Worm (Caenorhabditis elegans): Measurements from ENCODE around the gene F07A11.1.

F07A11.1 gene

DNA sequence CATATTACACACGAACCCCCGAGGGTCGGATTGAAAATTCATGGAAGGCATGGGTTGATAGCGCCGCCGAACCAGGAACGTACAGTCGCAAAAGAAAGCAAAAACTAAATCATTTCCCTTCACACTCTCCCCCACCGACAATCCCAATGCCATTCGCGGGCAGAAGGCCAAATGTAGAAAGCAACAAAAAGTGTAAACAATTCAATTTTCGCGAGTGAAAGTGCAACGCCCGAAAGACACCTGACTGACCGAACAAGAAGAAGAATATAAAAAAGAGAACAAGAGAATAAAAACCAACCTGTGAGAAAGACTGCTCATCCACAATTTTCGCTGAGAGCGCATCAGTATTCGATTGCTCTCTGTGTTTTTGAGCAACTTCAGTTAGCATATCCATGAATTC is 25.8 kb upstream of the F07A11.1 start:
- TF ChIP-seq unc-62 (GFP tag; optimal IDR thresholded peaks at IDR 0.05), result no peak

DNA sequence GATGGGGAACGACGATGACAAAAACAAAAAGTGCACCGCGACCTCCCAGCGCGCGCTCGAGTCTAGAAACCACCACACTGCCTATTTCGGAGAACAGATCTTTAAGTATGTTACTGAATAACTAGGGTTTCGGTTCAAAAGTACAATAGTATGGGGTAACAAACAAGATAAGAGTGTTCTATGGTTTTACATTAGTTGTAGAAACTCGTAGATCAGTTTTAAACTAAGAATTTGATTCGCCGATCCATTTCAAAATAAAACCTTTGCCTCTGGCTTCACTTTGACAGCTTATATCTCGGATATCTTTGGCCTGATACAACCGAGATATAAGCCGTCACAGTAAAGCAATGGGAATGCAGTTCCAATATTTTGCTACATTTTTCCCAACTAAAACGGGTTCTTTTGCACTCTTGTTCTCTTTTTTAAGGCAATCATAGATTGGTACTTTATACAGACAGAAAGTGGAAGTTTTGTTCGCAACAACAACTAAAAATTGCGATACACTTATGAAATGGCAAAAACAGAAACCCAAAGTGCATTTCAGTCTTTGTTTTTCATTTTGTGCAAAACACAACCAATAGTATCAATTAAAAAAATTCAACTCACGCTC is 24.5 kb upstream of the F07A11.1 start:
- no peak for TF ChIP-seq unc-62 (GFP tag; optimal IDR thresholded peaks at IDR 0.05)

DNA sequence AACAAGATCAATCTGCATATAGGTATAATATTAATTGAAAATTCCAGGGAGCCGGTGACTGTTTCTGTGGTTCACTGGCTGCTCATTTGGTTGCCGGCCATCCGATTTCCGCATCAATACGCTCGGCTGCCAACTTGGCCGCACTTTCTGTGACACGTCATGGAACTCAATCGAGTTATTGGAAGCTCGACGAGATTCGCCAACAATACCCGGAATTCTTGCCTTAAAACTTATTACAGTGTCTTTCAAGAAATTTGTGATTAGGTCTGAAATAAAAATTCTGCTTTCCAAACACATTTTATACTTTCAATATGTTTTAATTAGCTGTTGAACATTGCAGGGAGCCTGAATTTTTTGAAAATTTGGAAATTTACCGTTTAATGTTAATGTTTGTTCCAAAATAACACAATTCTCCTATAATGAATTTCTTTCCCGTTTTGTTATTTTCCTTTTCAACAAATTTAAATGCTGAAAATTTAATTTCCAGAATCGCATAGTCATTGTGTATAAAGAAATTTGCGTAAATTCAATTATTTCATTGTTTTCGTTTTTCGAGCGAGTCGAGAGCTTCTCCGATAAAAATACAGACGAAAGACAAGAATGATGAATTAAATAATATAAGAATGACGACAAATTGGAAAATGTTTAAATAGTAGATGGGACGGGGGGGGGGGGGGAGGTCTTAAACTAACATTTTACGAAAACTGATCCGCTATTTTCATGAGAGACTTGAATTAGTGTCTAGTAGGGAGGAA is 22.4 kb upstream of the F07A11.1 start:
- TF ChIP-seq unc-62 (GFP tag; optimal IDR thresholded peaks at IDR 0.05), result no peak

DNA sequence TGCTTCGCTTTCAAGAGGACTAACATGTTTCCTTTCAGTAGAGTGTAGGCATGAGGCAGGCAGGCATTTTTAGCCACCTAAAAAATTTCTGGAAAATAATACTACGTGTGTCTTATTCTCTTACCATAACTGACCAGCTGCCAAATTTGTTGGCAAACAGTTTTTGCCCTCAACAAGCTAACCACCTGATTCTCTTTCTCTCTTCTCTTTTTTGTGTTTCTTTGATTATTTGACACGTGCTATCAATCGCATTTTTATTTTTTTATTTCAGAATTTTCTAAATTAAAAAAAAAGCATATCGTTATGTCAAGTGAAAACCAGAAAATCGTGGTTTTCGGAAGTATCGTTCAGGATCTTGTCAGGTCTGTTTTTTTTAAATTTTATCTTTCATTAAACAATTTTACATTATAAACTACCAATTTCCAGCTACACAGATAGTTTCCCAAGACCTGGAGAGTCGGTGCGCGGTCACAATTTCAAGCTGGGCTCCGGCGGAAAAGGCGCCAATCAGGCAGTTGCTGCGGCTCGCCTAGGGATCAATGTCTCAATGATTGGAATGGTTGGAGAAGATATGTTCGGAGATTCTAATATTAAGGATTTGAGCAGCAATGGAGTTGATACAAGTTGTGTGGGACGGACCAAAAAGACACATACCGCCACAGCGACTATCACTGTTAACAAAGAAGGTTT is 20.3 kb upstream of the F07A11.1 start, which contains the start of gene F07A11.5:
F07A11.5 (plus strand) TSS at position 267 of the 690 bp plus-strand sequence.
- TF ChIP-seq unc-62 (GFP tag; optimal IDR thresholded peaks at IDR 0.05), result no peak

DNA sequence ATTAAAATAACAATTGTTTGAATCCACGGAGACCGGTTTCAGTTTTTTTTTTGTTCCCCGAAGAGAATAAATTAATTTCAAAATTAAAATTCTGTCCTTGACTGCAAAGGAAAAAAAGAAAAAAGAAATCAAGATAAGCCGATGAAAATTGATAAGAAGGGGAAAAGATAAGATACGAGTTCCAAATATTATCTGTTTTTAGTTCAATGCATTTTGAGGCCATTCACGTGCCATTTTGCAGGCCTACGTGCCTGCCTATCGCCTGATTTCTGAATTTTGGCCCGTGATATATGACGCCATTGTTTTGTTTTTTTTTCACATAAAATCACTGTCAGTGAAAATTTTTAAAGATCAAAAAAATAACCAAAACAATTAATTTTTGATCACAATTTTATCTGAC is 19.5 kb upstream of the F07A11.1 start:
- TF ChIP-seq unc-62 (GFP tag; optimal IDR thresholded peaks at IDR 0.05), result no peak

DNA sequence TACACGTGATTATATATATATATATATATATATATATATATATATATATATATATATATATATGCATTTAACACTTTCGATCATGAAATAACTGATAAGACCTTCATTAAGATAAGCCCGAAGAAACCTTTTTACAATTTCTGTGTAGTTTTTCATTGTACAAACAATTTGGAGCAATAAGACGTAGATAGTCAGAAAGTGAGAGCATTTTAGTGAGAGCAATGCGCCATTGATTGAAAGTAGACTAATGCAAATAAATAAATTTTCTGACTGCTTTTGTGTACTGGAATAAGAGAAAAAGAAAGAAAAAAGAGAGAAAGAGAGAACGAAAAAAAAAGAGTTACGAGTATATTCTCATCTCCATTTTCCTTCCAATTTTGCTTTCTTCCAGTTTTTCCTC is 12.7 kb upstream of the F07A11.1 start:
- no peak for TF ChIP-seq unc-62 (GFP tag; optimal IDR thresholded peaks at IDR 0.05)

DNA sequence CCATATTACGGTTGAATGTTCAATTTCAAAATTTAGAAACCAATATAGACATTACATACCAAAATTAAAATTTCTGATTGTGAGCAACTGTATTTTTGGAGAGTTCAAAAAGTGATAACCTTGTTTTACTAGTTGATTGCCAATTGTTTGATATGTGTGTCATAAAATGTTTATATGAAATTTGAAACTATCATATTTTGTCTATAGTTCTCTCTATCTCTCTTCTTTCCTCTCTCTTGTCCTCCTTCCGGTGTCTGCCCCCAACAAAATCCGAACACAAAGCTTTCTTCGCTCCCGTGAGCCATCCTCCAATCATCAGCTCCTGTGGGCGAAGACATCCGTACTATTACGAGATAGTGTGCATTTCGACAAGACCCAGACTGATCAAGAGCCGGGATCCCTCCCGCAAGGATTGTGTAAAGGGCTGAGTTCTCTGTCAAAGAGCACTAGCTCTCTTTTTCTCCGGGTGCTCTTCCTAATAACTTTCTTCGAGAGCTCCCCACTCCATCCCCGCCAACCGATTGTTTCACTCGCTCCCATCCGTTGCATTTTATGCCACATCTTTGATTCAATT is 10.6 kb upstream of the F07A11.1 start:
- no peak for TF ChIP-seq unc-62 (GFP tag; optimal IDR thresholded peaks at IDR 0.05)

DNA sequence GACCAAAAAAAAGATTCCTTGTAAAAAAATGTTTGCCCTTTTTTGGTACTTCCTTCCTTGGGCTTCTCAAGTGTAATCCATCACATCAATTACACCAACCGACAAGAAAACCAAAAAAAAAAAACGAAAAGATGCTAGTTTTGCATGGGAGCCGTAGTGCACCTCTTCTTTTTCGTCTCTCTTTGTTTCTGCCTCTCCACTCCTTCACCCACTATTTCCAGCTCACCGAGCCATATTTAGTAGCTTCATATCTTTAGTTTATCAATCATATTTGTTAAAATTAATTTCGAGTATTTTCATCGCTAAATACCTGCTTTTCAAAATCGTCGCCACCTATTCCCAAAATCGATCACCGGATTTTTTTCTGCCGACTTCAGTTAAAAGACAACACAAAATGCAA is 8.8 kb upstream of the F07A11.1 start, which contains the start of gene F07A11.4:
F07A11.4 (plus strand) TSS at position 301 of the 400 bp plus-strand sequence.
- no peak for TF ChIP-seq unc-62 (GFP tag; optimal IDR thresholded peaks at IDR 0.05)

DNA sequence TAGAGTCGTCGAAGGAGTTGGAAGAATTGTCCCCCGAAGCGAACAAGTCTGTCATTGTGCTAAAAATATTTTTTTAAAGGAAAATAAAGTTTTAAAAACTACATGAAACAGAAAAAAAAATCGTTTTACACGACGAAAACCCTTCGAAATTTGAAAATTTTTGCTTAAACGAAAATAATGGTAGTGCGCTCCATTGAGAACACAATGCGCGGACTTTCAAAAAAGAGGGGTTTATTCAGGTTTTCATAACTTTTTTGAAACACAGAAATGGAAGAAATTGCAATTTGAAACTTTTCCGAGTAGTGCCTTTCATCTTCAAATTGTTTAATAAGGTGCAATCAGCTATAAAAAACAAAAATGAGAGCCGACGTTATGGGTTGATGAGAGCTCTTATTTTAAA is 7.8 kb upstream of the F07A11.1 start, which contains the start of gene npp-5:
npp-5 (minus strand) TSS at position 59 of the 400 bp plus-strand sequence.
- TF ChIP-seq unc-62 (GFP tag; optimal IDR thresholded peaks at IDR 0.05), result no peak

DNA sequence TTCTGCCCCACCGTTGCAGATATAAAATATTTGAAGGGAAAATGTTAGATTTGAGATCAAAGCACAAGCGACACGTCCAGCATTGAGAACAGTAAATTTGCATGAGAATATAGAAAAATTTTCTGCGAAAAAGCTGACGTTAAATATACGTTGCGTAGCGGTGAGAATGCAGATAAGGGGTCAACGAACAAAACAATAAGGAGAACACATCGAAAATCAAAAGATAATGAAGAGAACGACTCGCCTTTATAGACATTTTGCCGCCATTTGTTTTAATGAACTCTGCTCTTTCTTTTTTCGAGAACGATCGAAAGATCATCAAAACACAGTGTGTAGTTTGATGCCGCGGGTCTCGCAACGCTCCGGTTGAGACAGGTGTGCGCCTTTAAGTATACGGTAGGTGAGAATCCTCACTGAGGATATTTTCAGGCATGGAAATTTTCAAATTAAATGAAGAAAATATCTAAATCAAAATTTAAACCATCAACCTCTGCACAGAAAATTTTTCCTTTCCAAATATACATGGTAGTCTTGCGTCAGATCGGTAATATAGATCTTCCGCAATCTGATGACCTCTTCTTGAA is 4.3 kb upstream of the F07A11.1 start:
- no peak for TF ChIP-seq unc-62 (GFP tag; optimal IDR thresholded peaks at IDR 0.05)

DNA sequence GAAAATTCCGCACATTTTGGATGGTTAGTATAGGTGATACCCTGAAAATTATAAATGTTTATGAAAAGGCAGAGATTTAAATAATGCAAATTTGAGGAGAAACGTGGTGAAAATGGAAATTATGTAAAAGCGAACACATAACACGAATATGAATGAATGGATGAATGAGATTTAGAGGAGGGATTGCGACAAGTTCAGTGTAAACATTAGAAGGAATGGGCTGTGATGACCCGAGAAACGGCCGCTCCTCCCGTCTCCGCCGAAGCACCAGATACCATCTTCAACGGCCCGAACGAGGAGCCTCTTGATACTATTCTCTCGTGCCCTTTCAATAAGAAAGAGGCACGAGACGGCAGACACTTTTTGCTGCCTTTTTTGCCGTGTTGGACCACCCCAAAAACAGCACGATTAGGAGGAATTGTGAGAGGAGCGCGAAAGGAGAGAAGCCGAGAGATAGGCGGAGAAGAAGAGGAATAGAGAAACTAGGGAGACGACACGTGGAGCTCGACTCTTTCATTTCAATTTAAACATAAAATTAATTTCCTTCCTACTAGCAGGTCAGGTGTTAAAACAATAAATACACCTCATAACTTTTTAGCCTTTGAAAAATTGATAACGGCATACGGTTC is 3.6 kb upstream of the F07A11.1 start, which contains the start of gene gfat-1:
gfat-1 (minus strand) TSS at position 51 of the 629 bp plus-strand sequence.
- no peak for TF ChIP-seq unc-62 (GFP tag; optimal IDR thresholded peaks at IDR 0.05)

DNA sequence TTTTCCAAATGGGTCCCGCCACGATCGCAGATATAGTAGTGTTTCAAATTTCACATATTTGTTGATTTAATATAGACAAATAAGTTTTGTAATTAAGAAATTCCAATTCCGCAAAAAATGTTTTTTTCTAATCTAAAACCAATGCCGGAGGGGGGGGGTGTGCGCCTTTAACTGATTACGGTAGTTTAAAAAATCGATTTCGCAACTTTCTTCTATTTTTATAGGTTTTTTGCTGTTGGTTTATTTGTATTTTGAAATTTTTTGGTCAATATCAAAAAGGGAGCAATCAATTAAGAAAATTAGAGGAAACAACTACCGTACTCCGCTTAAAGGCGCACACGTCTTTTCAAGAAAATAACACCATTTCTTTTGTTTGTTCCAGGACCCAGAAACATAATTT is 365 bp downstream of the F07A11.1 start:
- no peak for TF ChIP-seq unc-62 (GFP tag; optimal IDR thresholded peaks at IDR 0.05)

DNA sequence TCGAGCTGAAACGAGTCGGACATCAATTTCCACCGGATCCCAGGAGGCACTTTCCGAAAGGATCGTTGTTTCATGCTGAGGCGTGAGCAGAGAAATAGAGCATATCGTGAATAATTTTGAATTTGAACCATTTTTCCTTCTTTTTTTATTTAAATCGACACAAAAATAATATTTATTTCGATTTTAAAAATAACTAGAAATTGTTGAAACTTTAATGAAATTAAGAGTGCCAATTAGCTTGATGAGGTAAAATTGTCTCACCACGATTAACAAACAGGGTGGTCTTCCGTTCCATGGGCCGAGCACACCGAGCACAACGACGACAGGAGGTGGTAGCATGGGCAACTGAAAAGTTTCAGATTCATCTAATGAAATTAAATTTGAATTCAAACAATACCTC is 3.6 kb downstream of the F07A11.1 start:
- TF ChIP-seq unc-62 (GFP tag; optimal IDR thresholded peaks at IDR 0.05), result no peak

DNA sequence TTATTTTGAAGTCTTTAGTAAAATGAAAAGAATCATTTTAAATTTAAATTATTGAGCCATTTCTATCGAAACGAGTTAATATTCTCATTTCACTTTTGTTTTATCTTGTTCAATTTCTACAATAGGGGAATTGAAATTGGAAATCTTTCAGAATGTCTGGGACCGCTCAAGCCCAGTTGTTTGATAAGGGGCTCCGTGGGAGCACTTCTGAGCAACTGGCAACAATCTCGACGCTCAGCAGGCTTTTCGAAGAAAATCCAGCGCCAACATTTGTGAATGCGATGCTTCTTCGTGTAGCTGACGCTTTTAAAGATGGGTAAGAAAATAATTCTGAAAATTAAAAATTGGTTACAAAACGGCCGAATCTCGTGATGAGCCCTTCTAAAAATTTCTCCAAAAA is 9.2 kb downstream of the F07A11.1 start, which contains the start of gene ints-7:
ints-7 (plus strand) TSS at position 152 of the 400 bp plus-strand sequence.
- TF ChIP-seq unc-62 (GFP tag; optimal IDR thresholded peaks at IDR 0.05), result no peak

DNA sequence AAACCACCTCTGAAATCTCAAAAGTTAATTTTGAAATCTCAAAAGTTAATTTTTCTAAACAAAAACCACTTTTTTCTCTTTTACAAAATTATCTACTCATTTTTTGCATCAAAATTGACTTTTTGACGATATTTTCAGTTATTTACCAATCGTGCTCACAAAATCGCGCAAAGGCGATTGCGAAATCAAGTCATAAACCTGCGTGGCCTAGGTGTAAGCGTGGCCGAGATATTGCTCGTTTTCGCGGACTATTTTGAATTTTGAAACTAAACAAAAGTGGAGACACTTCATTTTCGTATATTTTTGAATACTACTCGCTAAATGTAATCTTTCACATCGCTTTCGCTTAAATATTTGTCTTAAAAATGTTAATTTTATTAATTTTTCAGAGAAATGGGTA is 13.6 kb downstream of the F07A11.1 start, which contains the start of gene smc-6:
smc-6 (plus strand) TSS at position 390 of the 400 bp plus-strand sequence.
- no peak for TF ChIP-seq unc-62 (GFP tag; optimal IDR thresholded peaks at IDR 0.05)
